Worm (Caenorhabditis elegans) whole organism, late embryonic: Measurements from ENCODE around the gene F59F5.7.
A peak's percentile ranks its signal among the peaks of the same experiment; 100 is the strongest.

Experiments
- C08G9.2 ChIP-seq: sonication (generic microtip); optimal IDR thresholded peaks from 2 replicates; lab custom pipeline; 2016; ENCODE audit warnings: mild to moderate bottlenecking, missing genetic modification characterization, moderate library complexity, missing compliant biosample characterization
- C38D4.7 ChIP-seq: fragments of 200-800 bp; sonication (Bioruptor generic); optimal IDR thresholded peaks from 2 replicates; lab custom pipeline; 2018; ENCODE audit warnings: mild to moderate bottlenecking, missing genetic modification characterization, moderate library complexity, missing compliant biosample characterization
- F13H6.1 ChIP-seq: sonication (generic microtip); optimal IDR thresholded peaks from 2 replicates; lab custom pipeline; 2016; ENCODE audit warnings: missing genetic modification characterization, missing compliant biosample characterization
- K09A11.1 ChIP-seq: sonication (generic microtip); optimal IDR thresholded peaks from 2 replicates; lab custom pipeline; 2017; ENCODE audit warnings: antibody characterized with exemption, mild to moderate bottlenecking, missing genetic modification characterization, missing compliant biosample characterization; ENCODE audit not compliant: insufficient read depth
- T23F11.4 ChIP-seq: fragments of 200-800 bp; sonication (Bioruptor generic); optimal IDR thresholded peaks from 2 replicates; lab custom pipeline; 2018; ENCODE audit warnings: mild to moderate bottlenecking, missing genetic modification characterization, missing compliant biosample characterization
- Y22D7AL.16 ChIP-seq: sonication (generic microtip); optimal IDR thresholded peaks from 2 replicates; lab custom pipeline; 2016; ENCODE audit warnings: missing genetic modification characterization, missing compliant biosample characterization
- ahr-1 ChIP-seq: sonication (generic microtip); optimal IDR thresholded peaks from 2 replicates; lab custom pipeline; 2016; ENCODE audit warnings: missing genetic modification characterization, missing compliant biosample characterization
- ama-1 ChIP-seq: fragments of 150-350 bp; optimal IDR thresholded peaks from 2 replicates; lab custom pipeline; 2014
- ceh-14 ChIP-seq: sonication (generic microtip); optimal IDR thresholded peaks from 2 replicates; lab custom pipeline; 2016; ENCODE audit warnings: missing genotype, missing genetic modification characterization, missing compliant biosample characterization
- ceh-18 ChIP-seq: sonication (generic microtip); optimal IDR thresholded peaks from 2 replicates; lab custom pipeline; 2016; ENCODE audit warnings: missing genetic modification characterization, missing compliant biosample characterization
- ceh-2 ChIP-seq: sonication (generic microtip); optimal IDR thresholded peaks from 2 replicates; lab custom pipeline; 2016; ENCODE audit warnings: missing genotype, missing genetic modification characterization, missing compliant biosample characterization
- ceh-22 ChIP-seq: sonication (generic microtip); optimal IDR thresholded peaks from 2 replicates; lab custom pipeline; 2017; ENCODE audit warnings: missing biosample characterization, missing genetic modification characterization
- ceh-24 ChIP-seq: sonication (generic microtip); optimal IDR thresholded peaks from 2 replicates; lab custom pipeline; 2016; ENCODE audit warnings: mild to moderate bottlenecking, missing genetic modification characterization, missing compliant biosample characterization
- ceh-34 ChIP-seq: sonication (generic microtip); optimal IDR thresholded peaks from 2 replicates; lab custom pipeline; 2016; ENCODE audit warnings: mild to moderate bottlenecking, missing genetic modification characterization, missing compliant biosample characterization
- ceh-45 ChIP-seq: fragments of 200-800 bp; sonication (Bioruptor generic); IDR thresholded peaks from 2 replicates; pipeline ENCODE4 v1.3.6; 2022; ENCODE audit warnings: missing genetic modification reagents, missing genetic modification characterization, missing compliant biosample characterization
- ceh-48 ChIP-seq: sonication (generic microtip); optimal IDR thresholded peaks from 2 replicates; lab custom pipeline; 2016; ENCODE audit warnings: missing genetic modification characterization, inconsistent platforms, missing compliant biosample characterization
- ceh-6 ChIP-seq: fragments of 200-800 bp; sonication (Bioruptor generic); optimal IDR thresholded peaks from 2 replicates; lab custom pipeline; 2018; ENCODE audit warnings: mild to moderate bottlenecking, missing genetic modification characterization, missing compliant biosample characterization
- ceh-9 ChIP-seq: sonication (generic microtip); optimal IDR thresholded peaks from 2 replicates; lab custom pipeline; 2016; ENCODE audit warnings: mild to moderate bottlenecking, missing genetic modification characterization, inconsistent platforms, missing compliant biosample characterization
- dmd-4 ChIP-seq: sonication (generic microtip); optimal IDR thresholded peaks from 2 replicates; lab custom pipeline; 2016; ENCODE audit warnings: borderline replicate concordance, missing genetic modification characterization, missing compliant biosample characterization
- elt-2 ChIP-seq: sonication (generic microtip); optimal IDR thresholded peaks from 2 replicates; lab custom pipeline; 2016; ENCODE audit warnings: missing genetic modification reagents, missing genetic modification characterization, missing compliant biosample characterization
- elt-4 ChIP-seq: sonication (generic microtip); optimal IDR thresholded peaks from 2 replicates; lab custom pipeline; 2016; ENCODE audit warnings: missing genetic modification characterization, missing compliant biosample characterization
- ets-4 ChIP-seq: sonication (generic microtip); optimal IDR thresholded peaks from 2 replicates; lab custom pipeline; 2016; ENCODE audit warnings: missing genetic modification characterization, missing compliant biosample characterization
- eyg-1 ChIP-seq: sonication (generic microtip); optimal IDR thresholded peaks from 2 replicates; lab custom pipeline; 2016; ENCODE audit warnings: missing genotype, missing genetic modification characterization, missing compliant biosample characterization
- fax-1 ChIP-seq: sonication (generic microtip); optimal IDR thresholded peaks from 2 replicates; lab custom pipeline; 2016; ENCODE audit warnings: missing genotype, missing genetic modification characterization, missing compliant biosample characterization
- fkh-10 ChIP-seq: fragments of 150-350 bp; optimal IDR thresholded peaks from 2 replicates; lab custom pipeline; 2014; ENCODE audit warnings: missing biosample characterization, missing genetic modification reagents, missing genetic modification characterization
- gmeb-2 ChIP-seq: sonication (generic microtip); optimal IDR thresholded peaks from 2 replicates; lab custom pipeline; 2016; ENCODE audit warnings: missing genetic modification characterization, inconsistent platforms, missing compliant biosample characterization
- hlh-13 ChIP-seq: fragments of 200-800 bp; sonication (Bioruptor generic); optimal IDR thresholded peaks from 2 replicates; lab custom pipeline; 2018; ENCODE audit warnings: mild to moderate bottlenecking, missing genetic modification characterization, missing compliant biosample characterization
- hlh-15 ChIP-seq: sonication (generic microtip); optimal IDR thresholded peaks from 2 replicates; lab custom pipeline; 2016; ENCODE audit warnings: missing genetic modification characterization, missing compliant biosample characterization
- hlh-30 ChIP-seq: sonication (generic microtip); optimal IDR thresholded peaks from 2 replicates; lab custom pipeline; 2017; ENCODE audit warnings: antibody characterized with exemption, missing genetic modification characterization, missing compliant biosample characterization; ENCODE audit not compliant: insufficient read depth
- hlh-8 ChIP-seq: sonication (generic microtip); optimal IDR thresholded peaks from 2 replicates; lab custom pipeline; 2016; ENCODE audit warnings: missing genotype, missing genetic modification characterization, missing compliant biosample characterization
- lim-6 ChIP-seq: sonication (generic microtip); optimal IDR thresholded peaks from 2 replicates; lab custom pipeline; 2016; ENCODE audit warnings: missing genetic modification characterization, missing compliant biosample characterization
- lin-11 ChIP-seq: fragments of 200-800 bp; sonication (Bioruptor generic); optimal IDR thresholded peaks from 2 replicates; lab custom pipeline; 2018; ENCODE audit warnings: mild to moderate bottlenecking, missing genetic modification characterization, missing compliant biosample characterization
- madf-2 ChIP-seq: sonication (generic microtip); optimal IDR thresholded peaks from 2 replicates; lab custom pipeline; 2017; ENCODE audit warnings: missing genetic modification characterization, missing compliant biosample characterization
- nhr-11 ChIP-seq: fragments of 150-350 bp; optimal IDR thresholded peaks from 2 replicates; lab custom pipeline; 2014; ENCODE audit warnings: missing biosample characterization, missing genetic modification characterization
- nhr-232 ChIP-seq: sonication (generic microtip); optimal IDR thresholded peaks from 2 replicates; lab custom pipeline; 2016; ENCODE audit warnings: missing genetic modification characterization, missing compliant biosample characterization
- npax-4 ChIP-seq: sonication (generic microtip); optimal IDR thresholded peaks from 2 replicates; lab custom pipeline; 2016; ENCODE audit warnings: missing genetic modification characterization, missing compliant biosample characterization
- odd-2 ChIP-seq: sonication (generic microtip); optimal IDR thresholded peaks from 2 replicates; lab custom pipeline; 2017; ENCODE audit warnings: antibody characterized with exemption, mild to moderate bottlenecking, missing genetic modification characterization, missing compliant biosample characterization
- pag-3 ChIP-seq: sonication (generic microtip); optimal IDR thresholded peaks from 2 replicates; lab custom pipeline; 2016; ENCODE audit warnings: missing compliant biosample characterization, missing genetic modification characterization, borderline replicate concordance
- pax-1 ChIP-seq: fragments of 150-350 bp; optimal IDR thresholded peaks from 2 replicates; lab custom pipeline; 2014; ENCODE audit warnings: missing biosample characterization, missing genetic modification characterization
- pha-2 ChIP-seq: sonication (generic microtip); optimal IDR thresholded peaks from 2 replicates; lab custom pipeline; 2017; ENCODE audit warnings: mild to moderate bottlenecking, missing genetic modification characterization, missing compliant biosample characterization
- pqm-1 ChIP-seq: sonication (generic microtip); optimal IDR thresholded peaks from 2 replicates; lab custom pipeline; 2016; ENCODE audit warnings: missing genetic modification characterization, missing compliant biosample characterization
- rnt-1 ChIP-seq: sonication (generic microtip); optimal IDR thresholded peaks from 2 replicates; lab custom pipeline; 2016; ENCODE audit warnings: missing genetic modification characterization, missing compliant biosample characterization
- sdc-2 ChIP-seq: sonication (generic microtip); optimal IDR thresholded peaks from 2 replicates; lab custom pipeline; 2016; ENCODE audit warnings: missing genotype, missing genetic modification characterization, missing compliant biosample characterization
- sox-2 ChIP-seq: fragments of 200-800 bp; sonication (Bioruptor generic); IDR thresholded peaks from 2 replicates; pipeline ENCODE4 v1.3.6; 2022; ENCODE audit warnings: missing genetic modification reagents, missing genetic modification characterization, missing compliant biosample characterization
- syd-9 ChIP-seq: sonication (generic microtip); optimal IDR thresholded peaks from 2 replicates; lab custom pipeline; 2016; ENCODE audit warnings: mild to moderate bottlenecking, missing genetic modification characterization, moderate library complexity, missing compliant biosample characterization
- tbx-7 ChIP-seq: sonication (generic microtip); optimal IDR thresholded peaks from 2 replicates; lab custom pipeline; 2016; ENCODE audit warnings: missing genotype, missing genetic modification characterization, missing compliant biosample characterization
- ttx-3 ChIP-seq: sonication (generic microtip); optimal IDR thresholded peaks from 2 replicates; lab custom pipeline; 2016; ENCODE audit warnings: missing genetic modification reagents, missing genetic modification characterization, missing compliant biosample characterization
- unc-42 ChIP-seq: sonication (generic microtip); optimal IDR thresholded peaks from 2 replicates; lab custom pipeline; 2016; ENCODE audit warnings: missing genotype, missing genetic modification characterization, missing compliant biosample characterization
- unc-55 ChIP-seq: sonication (generic microtip); optimal IDR thresholded peaks from 2 replicates; lab custom pipeline; 2017; ENCODE audit warnings: missing biosample characterization, missing genetic modification reagents, missing genetic modification characterization
- unc-86 ChIP-seq: sonication (generic microtip); optimal IDR thresholded peaks from 2 replicates; lab custom pipeline; 2016; ENCODE audit warnings: missing genetic modification characterization, missing compliant biosample characterization
- zip-5 ChIP-seq: sonication (generic microtip); optimal IDR thresholded peaks from 2 replicates; lab custom pipeline; 2016; ENCODE audit warnings: missing genetic modification characterization, missing compliant biosample characterization
- ztf-16 ChIP-seq: sonication (generic microtip); optimal IDR thresholded peaks from 2 replicates; lab custom pipeline; 2017; ENCODE audit warnings: missing genetic modification characterization, missing compliant biosample characterization

F59F5.7 gene

ce11 chrX:10568385-10569149 is 9.3 kb downstream of the F59F5.7 start:
- peak; percentile 51 for TF ChIP-seq ahr-1 (tag; lab: Kevin White, UChicago)
- peak; percentile 86 for TF ChIP-seq unc-42 (tag; lab: Kevin White, UChicago)
- peak; percentile 16 for TF ChIP-seq npax-4 (tag; lab: Kevin White, UChicago)
- TF ChIP-seq rnt-1 (tag; lab: Kevin White, UChicago): peak; percentile 93
- no peak for TF ChIP-seq dmd-4 (tag; lab: Kevin White, UChicago)
- peak; percentile 98 for TF ChIP-seq ceh-18 (tag; lab: Kevin White, UChicago)
- peak; percentile 49 for TF ChIP-seq ceh-22 (tag; lab: Kevin White, UChicago)
- peak; percentile 23 for TF ChIP-seq C38D4.7
- TF ChIP-seq ceh-45 (GFP tag; lab: Robert Waterston, UW): no peak
- peak; percentile 20 for TF ChIP-seq K09A11.1 (tag; lab: Kevin White, UChicago)
- TF ChIP-seq lim-6: peak; percentile 4
- TF ChIP-seq ceh-48 (tag; lab: Kevin White, UChicago): peak; percentile 96
- TF ChIP-seq hlh-30 (tag; lab: Kevin White, UChicago): peak; percentile 96
- peak; percentile 21 for TF ChIP-seq ets-4 (tag; lab: Kevin White, UChicago)
- no peak for TF ChIP-seq gmeb-2 (tag; lab: Kevin White, UChicago)
- TF ChIP-seq tbx-7 (tag; lab: Kevin White, UChicago): peak; percentile 19
- no peak for TF ChIP-seq hlh-13
- TF ChIP-seq nhr-11: no peak
- TF ChIP-seq fax-1 (tag; lab: Kevin White, UChicago): peak; percentile 35
- TF ChIP-seq sdc-2: peak; percentile 88
- peak; percentile 63 for TF ChIP-seq eyg-1
- TF ChIP-seq pag-3 (tag; lab: Kevin White, UChicago): no peak
- TF ChIP-seq fkh-10: peak; percentile 30
- peak; percentile 60 for TF ChIP-seq pqm-1 (tag; lab: Kevin White, UChicago)
- TF ChIP-seq nhr-232: peak; percentile 60
- no peak for TF ChIP-seq lin-11 (tag; lab: Kevin White, UChicago)
- TF ChIP-seq sox-2 (GFP tag; lab: Robert Waterston, UW): peak; percentile 2; the same call in 1 of the 2 replicates
- peak; percentile 77 for TF ChIP-seq ceh-14 (tag; lab: Kevin White, UChicago)
- peak; percentile 65 for TF ChIP-seq ttx-3
- peak; percentile 66 for TF ChIP-seq madf-2 (tag; lab: Kevin White, UChicago)
- no peak for TF ChIP-seq elt-4 (tag; lab: Kevin White, UChicago)
- peak; percentile 73 for TF ChIP-seq ceh-2
- TF ChIP-seq F13H6.1 (tag; lab: Kevin White, UChicago): peak; percentile 93
- TF ChIP-seq ceh-6 (GFP tag; lab: Kevin White, UChicago): peak; percentile 55
- peak; percentile 7 for TF ChIP-seq unc-86 (tag; lab: Kevin White, UChicago)
- no peak for TF ChIP-seq ceh-24 (tag; lab: Kevin White, UChicago)
- peak; percentile 99 for TF ChIP-seq ceh-34 (tag; lab: Kevin White, UChicago)
- TF ChIP-seq hlh-8 (tag; lab: Kevin White, UChicago): peak; percentile 59
- TF ChIP-seq hlh-15: no peak
- TF ChIP-seq odd-2 (tag; lab: Kevin White, UChicago): no peak
- peak; percentile 56 for TF ChIP-seq C08G9.2 (tag; lab: Kevin White, UChicago)
- no peak for TF ChIP-seq ama-1 (lab: Kevin White, UChicago)
- no peak for TF ChIP-seq pha-2 (tag; lab: Kevin White, UChicago)
- no peak for TF ChIP-seq Y22D7AL.16 (tag; lab: Kevin White, UChicago)
- no peak for TF ChIP-seq T23F11.4 (GFP tag; lab: Kevin White, UChicago)
- TF ChIP-seq unc-55: peak; percentile 92
- peak; percentile 85 for TF ChIP-seq syd-9 (tag; lab: Kevin White, UChicago)
- peak; percentile 67 for TF ChIP-seq ztf-16
- TF ChIP-seq elt-2 (tag; lab: Kevin White, UChicago): peak; percentile 65
- peak; percentile 57 for TF ChIP-seq pax-1 (tag; lab: Kevin White, UChicago)
- TF ChIP-seq ceh-9 (tag; lab: Kevin White, UChicago): no peak
- no peak for TF ChIP-seq zip-5 (tag; lab: Kevin White, UChicago)
